Worm (Caenorhabditis elegans): ENCODE data around the gene C34F11.2.
A peak's percentile ranks its signal among the peaks of the same experiment; 100 is the strongest.

The C34F11.2 gene

DNA sequence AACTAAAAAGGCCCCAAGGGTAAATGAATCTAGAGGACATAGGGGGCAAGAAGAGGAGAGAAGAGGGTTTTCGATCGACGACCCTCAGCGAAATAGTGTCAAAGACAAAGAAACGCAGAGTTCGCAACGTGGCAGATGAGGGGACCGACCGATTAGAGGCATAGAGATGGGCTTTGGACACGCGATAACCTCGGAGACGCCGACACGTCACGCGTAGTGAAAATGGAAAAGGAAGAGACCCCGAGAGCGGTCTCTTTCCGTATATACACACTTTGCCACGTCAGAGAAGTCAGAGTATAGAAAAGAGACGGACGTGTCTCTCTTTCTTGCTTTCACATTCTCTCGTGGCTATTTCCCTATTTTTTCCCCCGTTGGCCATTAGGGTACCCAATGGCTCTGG is 30.6 kb upstream of the C34F11.2 start:
- TF ChIP-seq nhr-129 (tag; optimal IDR thresholded peaks at IDR 0.05) (peak; percentile 77), lin-39 (tag; optimal IDR thresholded peaks at IDR 0.05) (no peak), fos-1 (tag; optimal IDR thresholded peaks at IDR 0.05) (peak; percentile 48), ZK546.5 (tag; optimal IDR thresholded peaks at IDR 0.05) (peak; percentile 6), mdl-1 (tag; optimal IDR thresholded peaks at IDR 0.05) (peak; percentile 75 to 85), dmd-4 (tag; optimal IDR thresholded peaks at IDR 0.05) (no peak), Y55F3AM.14 (GFP tag; optimal IDR thresholded peaks at IDR 0.05) (peak; percentile 69), unc-55 (GFP tag; optimal IDR thresholded peaks at IDR 0.05) (peak; percentile 61), skn-1 (tag; optimal IDR thresholded peaks at IDR 0.05) (no peak), egl-27 (tag; optimal IDR thresholded peaks at IDR 0.05) (peak; percentile 54), ztf-11 (tag; optimal IDR thresholded peaks at IDR 0.05) (no peak), ztf-1 (GFP tag; conservative IDR thresholded peaks at IDR 0.05) (no peak), zag-1 (tag; optimal IDR thresholded peaks at IDR 0.05) (peak; percentile 71), ztf-4 (tag; optimal IDR thresholded peaks at IDR 0.05) (no peak), gmeb-1 (tag; optimal IDR thresholded peaks at IDR 0.05) (no peak), F13H6.1 (tag; optimal IDR thresholded peaks at IDR 0.05) (peak; percentile 80), lin-11 (tag; optimal IDR thresholded peaks at IDR 0.05) (peak; percentile 49), R02D3.7 (tag; optimal IDR thresholded peaks at IDR 0.05) (no peak), mab-5 (tag; optimal IDR thresholded peaks at IDR 0.05) (no peak), unc-62 (GFP tag; optimal IDR thresholded peaks at IDR 0.05) (no peak), ama-1 (optimal IDR thresholded peaks at IDR 0.05) (no peak), snpc-4 (tag; optimal IDR thresholded peaks at IDR 0.05) (peak; percentile 62), nhr-10 (tag; optimal IDR thresholded peaks at IDR 0.05) (no peak), blmp-1 (tag; optimal IDR thresholded peaks at IDR 0.05; ENCODE audit: insufficient read depth) (peak; percentile 74), C34F6.9 (tag; optimal IDR thresholded peaks at IDR 0.05) (peak; percentile 72), crh-2 (tag; optimal IDR thresholded peaks at IDR 0.05) (no peak), sma-3 (GFP tag; optimal IDR thresholded peaks at IDR 0.05) (peak; percentile 22), ceh-82 (tag; optimal IDR thresholded peaks at IDR 0.05) (no peak), ceh-16 (tag; optimal IDR thresholded peaks at IDR 0.05) (no peak), nhr-237 (tag; optimal IDR thresholded peaks at IDR 0.05) (no peak), nhr-23 (tag; optimal IDR thresholded peaks at IDR 0.05) (no peak), unc-39 (tag; optimal IDR thresholded peaks at IDR 0.05) (no peak), lsy-2 (tag; optimal IDR thresholded peaks at IDR 0.05) (peak; percentile 18 to 74), nhr-21 (tag; optimal IDR thresholded peaks at IDR 0.05) (peak; percentile 34), elt-1 (tag; optimal IDR thresholded peaks at IDR 0.05) (no peak), sma-9 (GFP tag; optimal IDR thresholded peaks at IDR 0.05) (peak; percentile 79), sma-9 (tag; optimal IDR thresholded peaks at IDR 0.05) (no peak), nhr-25 (tag; optimal IDR thresholded peaks at IDR 0.05) (peak; percentile 51), sem-4 (tag; optimal IDR thresholded peaks at IDR 0.05) (peak; percentile 56), lin-13 (GFP tag; optimal IDR thresholded peaks at IDR 0.05) (peak; percentile 55), peb-1 (tag; optimal IDR thresholded peaks at IDR 0.05) (no peak), nhr-12 (tag; optimal IDR thresholded peaks at IDR 0.05) (no peak), aly-2 (tag; optimal IDR thresholded peaks at IDR 0.05) (no peak)

- TF ChIP-seq sem-4 (tag; optimal IDR thresholded peaks at IDR 0.05) (peak; percentile 44), nhr-23 (tag; optimal IDR thresholded peaks at IDR 0.05) (no peak), C34F6.9 (tag; optimal IDR thresholded peaks at IDR 0.05) (peak; percentile 67), lin-13 (GFP tag; optimal IDR thresholded peaks at IDR 0.05) (peak; percentile 44), blmp-1 (tag; optimal IDR thresholded peaks at IDR 0.05; ENCODE audit: insufficient read depth) (peak; percentile 81), mdl-1 (tag; optimal IDR thresholded peaks at IDR 0.05) (peak in 1 of 2 experiments; percentile 45), ceh-16 (tag; optimal IDR thresholded peaks at IDR 0.05) (no peak), alr-1 (tag; optimal IDR thresholded peaks at IDR 0.05) (no peak), nhr-21 (tag; optimal IDR thresholded peaks at IDR 0.05) (peak; percentile 62), fos-1 (tag; optimal IDR thresholded peaks at IDR 0.05) (peak; percentile 76), zag-1 (tag; optimal IDR thresholded peaks at IDR 0.05) (peak; percentile 41), lsy-2 (tag; optimal IDR thresholded peaks at IDR 0.05) (peak in 1 of 2 experiments; percentile 74), ztf-11 (tag; optimal IDR thresholded peaks at IDR 0.05) (no peak), sma-3 (GFP tag; optimal IDR thresholded peaks at IDR 0.05) (peak; percentile 47), peb-1 (tag; optimal IDR thresholded peaks at IDR 0.05) (no peak), nhr-12 (tag; optimal IDR thresholded peaks at IDR 0.05) (no peak), ztf-4 (tag; optimal IDR thresholded peaks at IDR 0.05) (no peak), skn-1 (tag; optimal IDR thresholded peaks at IDR 0.05) (no peak), gmeb-1 (tag; optimal IDR thresholded peaks at IDR 0.05) (peak; percentile 66), R02D3.7 (tag; optimal IDR thresholded peaks at IDR 0.05) (no peak), nhr-25 (tag; optimal IDR thresholded peaks at IDR 0.05) (peak; percentile 56), nhr-129 (tag; optimal IDR thresholded peaks at IDR 0.05) (peak; percentile 88), sma-9 (GFP tag; optimal IDR thresholded peaks at IDR 0.05) (peak; percentile 81), sma-9 (tag; optimal IDR thresholded peaks at IDR 0.05) (no peak), elt-3 (tag; optimal IDR thresholded peaks at IDR 0.05) (no peak), Y55F3AM.14 (GFP tag; optimal IDR thresholded peaks at IDR 0.05) (no peak), crh-2 (tag; optimal IDR thresholded peaks at IDR 0.05) (no peak), dmd-4 (tag; optimal IDR thresholded peaks at IDR 0.05) (no peak), unc-62 (GFP tag; optimal IDR thresholded peaks at IDR 0.05) (no peak), ztf-1 (GFP tag; conservative IDR thresholded peaks at IDR 0.05) (no peak), F13H6.1 (tag; optimal IDR thresholded peaks at IDR 0.05) (peak; percentile 70), egl-27 (tag; optimal IDR thresholded peaks at IDR 0.05) (no peak), mbf-1 (tag; optimal IDR thresholded peaks at IDR 0.05) (no peak), elt-1 (tag; optimal IDR thresholded peaks at IDR 0.05) (no peak), ZK546.5 (tag; optimal IDR thresholded peaks at IDR 0.05) (no peak)
Measured at ce11 chrII:5182451-5182850, 29.6 kb upstream of the C34F11.2 start.
